Fruit fly (Drosophila melanogaster): ENCODE data around the gene Hex-t2.

DNA sequence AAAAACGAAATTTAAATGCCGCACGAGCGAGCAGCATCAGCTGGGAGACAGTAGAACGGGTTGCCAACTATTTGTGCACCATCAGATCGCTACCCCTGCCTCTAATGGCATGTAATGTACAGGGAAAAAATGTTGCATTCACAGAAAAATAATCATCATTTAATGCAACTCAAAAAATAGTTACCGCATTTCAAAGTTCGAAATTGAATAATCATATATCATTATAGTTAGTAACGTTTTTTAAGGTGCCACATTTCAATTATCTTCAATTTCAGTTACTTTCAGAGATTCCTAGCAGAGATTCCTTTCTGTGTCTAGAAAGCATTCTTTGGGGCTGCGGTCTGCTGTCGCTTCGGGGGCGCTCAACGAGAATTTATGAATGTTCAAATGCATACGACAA, 30.8 kb downstream of the Hex-t2 start:
- TF ChIP-seq Crg-1 (GFP tag; optimal IDR thresholded peaks at IDR 0.05) (no peak), Hr96 (GFP tag; optimal IDR thresholded peaks at IDR 0.05) (no peak), pad (GFP tag; optimal IDR thresholded peaks at IDR 0.05) (no peak), tj (GFP tag; optimal IDR thresholded peaks at IDR 0.05) (no peak), Clk (GFP tag; optimal IDR thresholded peaks at IDR 0.05) (no peak), CG33017 (tag; optimal IDR thresholded peaks at IDR 0.05) (no peak), cnc (optimal IDR thresholded peaks at IDR 0.05) (no peak), bab1 (GFP tag; optimal IDR thresholded peaks at IDR 0.05) (no peak), Mnt (GFP tag; optimal IDR thresholded peaks at IDR 0.05) (no peak), CG14711 (tag; optimal IDR thresholded peaks at IDR 0.05) (no peak), CG5204 (GFP tag; optimal IDR thresholded peaks at IDR 0.05) (no peak), kay (GFP tag; ENCODE audit: borderline replicate concordance) (no peak)

Measured in whole organism, adult.